Worm (Caenorhabditis elegans): ENCODE measurements around the gene htz-1.

The htz-1 gene

ce11 chrIV:4449843-4450242, 3.8 kb downstream of the htz-1 start (continued):
- TF ChIP-seq ceh-62 (tag; optimal IDR thresholded peaks at IDR 0.05) (no peak), cey-2 (tag; optimal IDR thresholded peaks at IDR 0.05; ENCODE audit: borderline replicate concordance, insufficient read depth) (no peak), mdt-29 (GFP tag; IDR thresholded peaks at IDR 0.05) (no peak), attf-4 (tag; optimal IDR thresholded peaks at IDR 0.05) (no peak), T26A8.4 (GFP tag; IDR thresholded peaks at IDR 0.05) (peak; percentile 53), nhr-76 (tag; optimal IDR thresholded peaks at IDR 0.05) (no peak), hmg-1.1 (GFP tag; IDR thresholded peaks at IDR 0.05) (no peak), egl-43 (GFP tag; IDR thresholded peaks at IDR 0.05) (no peak), nhr-102 (tag; optimal IDR thresholded peaks at IDR 0.05) (peak; percentile 47), tra-1 (GFP tag; IDR thresholded peaks at IDR 0.05) (0 out of 2 replicates have a peak, but pooled peaks have one; percentile 22), ces-1 (GFP tag; optimal IDR thresholded peaks at IDR 0.05) (no peak), nhr-111 (GFP tag; optimal IDR thresholded peaks at IDR 0.05) (no peak), ceh-20 (GFP tag; IDR thresholded peaks at IDR 0.05) (no peak), zfp-3 (GFP tag; conservative IDR thresholded peaks at IDR 0.05) (no peak; the same call in 1 of the 2 replicates), nhr-77 (tag; optimal IDR thresholded peaks at IDR 0.05) (peak; percentile 77), F10B5.3 (tag; optimal IDR thresholded peaks at IDR 0.05) (no peak), daf-8 (GFP tag; IDR thresholded peaks at IDR 0.05) (no peak), daf-12 (tag; optimal IDR thresholded peaks at IDR 0.05) (no peak), ztf-7 (tag; optimal IDR thresholded peaks at IDR 0.05) (no peak), Y48G9A.11 (GFP tag; IDR thresholded peaks at IDR 0.05) (peak; percentile 44; the same call in 1 of the 2 replicates), lim-7 (GFP tag; IDR thresholded peaks at IDR 0.05) (0 out of 2 replicates have a peak, but pooled peaks have one; percentile 46), ZK546.5 (tag; optimal IDR thresholded peaks at IDR 0.05) (no peak), Y75B8A.6 (GFP tag; IDR thresholded peaks at IDR 0.05) (0 out of 2 replicates have a peak, but pooled peaks have one; percentile 55), Y105C5A.15 (GFP tag; IDR thresholded peaks at IDR 0.05) (no peak), ZK337.2 (GFP tag; IDR thresholded peaks at IDR 0.05) (no peak), D1046.2 (GFP tag; IDR thresholded peaks at IDR 0.05) (0 out of 2 replicates have a peak, but pooled peaks have one; percentile 6), mes-2 (tag; optimal IDR thresholded peaks at IDR 0.05; ENCODE audit: poor library complexity, severe bottlenecking) (peak; percentile 45), jun-1 (tag; optimal IDR thresholded peaks at IDR 0.05) (no peak), ceh-32 (tag; optimal IDR thresholded peaks at IDR 0.05; ENCODE audit: poor library complexity) (no peak), R02D3.7 (tag; optimal IDR thresholded peaks at IDR 0.05) (no peak), snpc-1.2 (GFP tag; IDR thresholded peaks at IDR 0.05) (peak; percentile 27; the same call in 1 of the 2 replicates), ama-1 (optimal IDR thresholded peaks at IDR 0.05) (peak; percentile 87), egl-27 (tag; optimal IDR thresholded peaks at IDR 0.05) (no peak), nhr-28 (tag; optimal IDR thresholded peaks at IDR 0.05) (peak; percentile 49), mxl-3 (GFP tag; optimal IDR thresholded peaks at IDR 0.05) (no peak), lsy-2 (tag; optimal IDR thresholded peaks at IDR 0.05) (peak in 1 of 2 experiments; percentile 17), gei-8 (GFP tag; optimal IDR thresholded peaks at IDR 0.05) (peak; percentile 30), pqm-1 (tag; optimal IDR thresholded peaks at IDR 0.05) (peak; percentile 53), daf-19 (GFP tag; conservative IDR thresholded peaks at IDR 0.05) (no peak), dmd-9 (GFP tag; IDR thresholded peaks at IDR 0.05) (no peak), snpc-4 (tag; optimal IDR thresholded peaks at IDR 0.05) (no peak), T20F7.1 (GFP tag; optimal IDR thresholded peaks at IDR 0.05) (no peak), hif-1 (tag; optimal IDR thresholded peaks at IDR 0.05) (no peak), arid-1 (GFP tag; conservative IDR thresholded peaks at IDR 0.05) (no peak), ctbp-1 (GFP tag; IDR thresholded peaks at IDR 0.05) (no peak), nhr-6 (tag; optimal IDR thresholded peaks at IDR 0.05) (no peak), ceh-28 (tag; optimal IDR thresholded peaks at IDR 0.05) (no peak), dve-1 (tag; optimal IDR thresholded peaks at IDR 0.05; ENCODE audit: insufficient read depth) (peak; percentile 61), hlh-30 (tag; optimal IDR thresholded peaks at IDR 0.05; ENCODE audit: insufficient read depth) (no peak), F44E2.7 (GFP tag; IDR thresholded peaks at IDR 0.05) (no peak), zip-11 (GFP tag; IDR thresholded peaks at IDR 0.05) (no peak)

All from whole organism, L4 larva.